Fruit fly (Drosophila melanogaster) whole organism, embryonic: Measurements from ENCODE around the gene CG46307.

Experiments
- B-H2 ChIP-seq: fragments of 200-800 bp; sonication (Bioruptor generic); optimal IDR thresholded peaks from 2 replicates; lab custom pipeline; 2018; ENCODE audit warnings: missing biosample characterization, mild to moderate bottlenecking, missing genetic modification characterization
- CG10979 ChIP-seq: fragments of 200-800 bp; sonication (Bioruptor generic); optimal IDR thresholded peaks from 2 replicates; lab custom pipeline; 2018; ENCODE audit warnings: missing biosample characterization, mild to moderate bottlenecking, missing genetic modification characterization, moderate library complexity
- CG11247 ChIP-seq: fragments of 200-800 bp; sonication (Bioruptor generic); IDR thresholded peaks from 2 replicates; pipeline ENCODE4 v1.3.6; 2022; ENCODE audit warnings: missing biosample characterization, missing genetic modification characterization
- CG12071 ChIP-seq: fragments of 200-800 bp; sonication (Bioruptor generic); optimal IDR thresholded peaks from 3 replicates; lab custom pipeline; 2018; ENCODE audit warnings: missing biosample characterization, mild to moderate bottlenecking, missing genetic modification characterization
- CG14860 ChIP-seq: fragments of 200-800 bp; sonication (Bioruptor generic); IDR thresholded peaks from 3 replicates; pipeline ENCODE4 v1.3.6; 2022; ENCODE audit warnings: missing biosample characterization, missing genetic modification characterization; ENCODE audit not compliant: partially characterized antibody
- CG15514 ChIP-seq: fragments of 200-800 bp; sonication (Bioruptor generic); optimal IDR thresholded peaks from 3 replicates; lab custom pipeline; 2017; ENCODE audit warnings: missing biosample characterization, missing genetic modification characterization, mild to moderate bottlenecking, moderate library complexity, missing genetic modification reagents
- CG15696 ChIP-seq: fragments of 200-800 bp; sonication (Bioruptor generic); optimal IDR thresholded peaks from 2 replicates; lab custom pipeline; 2019; ENCODE audit warnings: missing biosample characterization, mild to moderate bottlenecking, missing genetic modification characterization, moderate library complexity
- CG31365 ChIP-seq: fragments of 200-800 bp; sonication (Bioruptor generic); optimal IDR thresholded peaks from 2 replicates; lab custom pipeline; 2018; ENCODE audit warnings: missing biosample characterization, mild to moderate bottlenecking, missing genetic modification characterization
- CG3995 ChIP-seq: fragments of 200-800 bp; sonication (Bioruptor generic); optimal IDR thresholded peaks from 3 replicates; lab custom pipeline; 2016; ENCODE audit warnings: missing biosample characterization, missing genetic modification characterization
- CG4820 ChIP-seq: fragments of 200-800 bp; sonication (Bioruptor generic); optimal IDR thresholded peaks from 3 replicates; lab custom pipeline; 2016; ENCODE audit warnings: missing biosample characterization, missing genetic modification characterization
- CG6654 ChIP-seq: fragments of 200-800 bp; sonication (Bioruptor generic); optimal IDR thresholded peaks from 2 replicates; lab custom pipeline; 2017; ENCODE audit warnings: missing biosample characterization, mild to moderate bottlenecking, missing genetic modification characterization
- CG6689 ChIP-seq: fragments of 200-800 bp; sonication (Bioruptor generic); IDR thresholded peaks from 2 replicates; pipeline ENCODE4 v1.3.6; 2022; ENCODE audit warnings: missing biosample characterization, missing genetic modification characterization
- CG6854 ChIP-seq: fragments of 200-800 bp; sonication (Bioruptor generic); optimal IDR thresholded peaks from 3 replicates; lab custom pipeline; 2017; ENCODE audit warnings: missing biosample characterization, mild to moderate bottlenecking, missing genetic modification characterization
- CG8924 ChIP-seq: fragments of 200-800 bp; optimal IDR thresholded peaks from 3 replicates; lab custom pipeline; 2019; ENCODE audit warnings: missing biosample characterization, mild to moderate bottlenecking, missing genetic modification characterization, moderate library complexity
- CG8944 ChIP-seq: fragments of 200-800 bp; sonication (Bioruptor generic); optimal IDR thresholded peaks from 3 replicates; lab custom pipeline; 2016; ENCODE audit warnings: missing biosample characterization, missing genetic modification characterization
- CHES-1-like ChIP-seq: fragments of 200-800 bp; sonication (Bioruptor generic); optimal IDR thresholded peaks from 2 replicates; lab custom pipeline; 2016; ENCODE audit warnings: missing biosample characterization, missing genetic modification characterization
- Dad ChIP-seq: fragments of 200-800 bp; sonication (Bioruptor generic); optimal IDR thresholded peaks from 3 replicates; lab custom pipeline; 2016; ENCODE audit warnings: missing biosample characterization, missing genetic modification characterization
- Dip3 ChIP-seq: fragments of 200-800 bp; sonication (Bioruptor generic); optimal IDR thresholded peaks from 3 replicates; lab custom pipeline; 2016; ENCODE audit warnings: missing biosample characterization, missing genetic modification characterization
- E2f2 ChIP-seq: fragments of 200-800 bp; sonication (Bioruptor generic); IDR thresholded peaks from 2 replicates; pipeline ENCODE4 v1.3.6; 2022; ENCODE audit warnings: missing biosample characterization, missing genetic modification characterization
- GATAe ChIP-seq: fragments of 200-800 bp; sonication (Bioruptor generic); conservative IDR thresholded peaks from 2 replicates; pipeline ENCODE4 v1.3.6; 2022; ENCODE audit warnings: missing biosample characterization, missing genetic modification characterization
- HHEX ChIP-seq: fragments of 200-800 bp; sonication (Bioruptor generic); optimal IDR thresholded peaks from 3 replicates; lab custom pipeline; 2017; ENCODE audit warnings: missing biosample characterization, mild to moderate bottlenecking, missing genetic modification characterization, missing genetic modification reagents
- HLH54F ChIP-seq: fragments of 200-800 bp; sonication (Bioruptor generic); optimal IDR thresholded peaks from 3 replicates; lab custom pipeline; 2016; ENCODE audit warnings: missing biosample characterization, missing genetic modification characterization
- Jarid2 ChIP-seq: fragments of 200-800 bp; sonication (Bioruptor generic); optimal IDR thresholded peaks from 3 replicates; lab custom pipeline; 2017; ENCODE audit warnings: mild to moderate bottlenecking, missing biosample characterization, missing genetic modification reagents, missing genetic modification characterization
- Med ChIP-seq: fragments of 200-800 bp; sonication (Bioruptor generic); peaks from one replicate; lab custom pipeline; 2016; ENCODE audit warnings: missing biosample characterization, missing genetic modification characterization, mild to moderate bottlenecking, inconsistent platforms, moderate library complexity
- Ptx1 ChIP-seq: fragments of 200-800 bp; sonication (Bioruptor generic); IDR thresholded peaks from 2 replicates; pipeline ENCODE4 v1.3.6; 2022; ENCODE audit warnings: missing biosample characterization, missing genetic modification characterization
- Ssrp ChIP-seq: fragments of 200-800 bp; sonication (Bioruptor generic); optimal IDR thresholded peaks from 2 replicates; lab custom pipeline; 2018; ENCODE audit warnings: missing biosample characterization, mild to moderate bottlenecking, missing genetic modification characterization, moderate library complexity
- TFAM ChIP-seq: fragments of 200-800 bp; sonication (Bioruptor generic); optimal IDR thresholded peaks from 2 replicates; lab custom pipeline; 2017; ENCODE audit warnings: missing biosample characterization, missing genetic modification characterization, inconsistent platforms
- Xrp1 ChIP-seq: fragments of 200-800 bp; sonication (Bioruptor generic); IDR thresholded peaks from 2 replicates; pipeline ENCODE4 v1.3.6; 2022; ENCODE audit warnings: missing biosample characterization, missing genetic modification characterization
- YL-1 ChIP-seq: fragments of 200-800 bp; sonication (Bioruptor generic); optimal IDR thresholded peaks from 3 replicates; lab custom pipeline; 2017; ENCODE audit warnings: missing biosample characterization, mild to moderate bottlenecking, missing genetic modification characterization
- abd-A ChIP-seq: fragments of 200-800 bp; sonication (Bioruptor generic); optimal IDR thresholded peaks from 3 replicates; lab custom pipeline; 2019; ENCODE audit warnings: missing biosample characterization, mild to moderate bottlenecking, missing genetic modification characterization, moderate library complexity
- br ChIP-seq: fragments of >200 bp; optimal IDR thresholded peaks from 2 replicates; lab custom pipeline; 2017
- btn ChIP-seq: fragments of 200-800 bp; sonication (Bioruptor generic); optimal IDR thresholded peaks from 2 replicates; lab custom pipeline; 2016; ENCODE audit warnings: missing biosample characterization, missing genetic modification characterization
- cas ChIP-seq: fragments of 200-800 bp; sonication (Bioruptor generic); IDR thresholded peaks from 2 replicates; pipeline ENCODE4 v1.3.6; 2022; ENCODE audit warnings: missing biosample characterization, missing genetic modification characterization
- cwo ChIP-seq: fragments of 200-800 bp; sonication (Bioruptor generic); optimal IDR thresholded peaks from 3 replicates; lab custom pipeline; 2017; ENCODE audit warnings: missing biosample characterization, missing genetic modification characterization, mild to moderate bottlenecking, moderate library complexity, missing genetic modification reagents
- dm ChIP-seq: fragments of 200-800 bp; sonication (Bioruptor generic); optimal IDR thresholded peaks from 3 replicates; lab custom pipeline; 2016; ENCODE audit warnings: missing biosample characterization, missing genetic modification characterization
- grn ChIP-seq: fragments of 200-800 bp; sonication (Bioruptor generic); optimal IDR thresholded peaks from 3 replicates; lab custom pipeline; 2017; ENCODE audit warnings: missing biosample characterization, missing genetic modification characterization
- gro ChIP-seq: fragments of 200-800 bp; sonication (Bioruptor generic); optimal IDR thresholded peaks from 2 replicates; lab custom pipeline; 2016; ENCODE audit warnings: missing biosample characterization, missing genetic modification characterization
- h ChIP-seq: fragments of >200 bp; optimal IDR thresholded peaks from 2 replicates; lab custom pipeline; 2017
- lov ChIP-seq, 2 experiments: fragments of 200-800 bp in 1 of 2; fragments of >200 bp in 1 of 2; sonication (Bioruptor generic) in 1 of 2; IDR thresholded peaks in 1 of 2; optimal IDR thresholded peaks in 1 of 2; 2 replicates in 1 of 2; 3 replicates in 1 of 2; pipeline versions ENCODE4 v1.3.6 to Lab custom; 2017 to 2022; ENCODE audit warnings: missing biosample characterization in 1 of 2, missing genetic modification characterization in 1 of 2
- mld ChIP-seq: fragments of 200-800 bp; sonication (Bioruptor generic); IDR thresholded peaks from 3 replicates; pipeline ENCODE4 v1.3.6; 2022; ENCODE audit warnings: missing biosample characterization, missing genetic modification characterization; ENCODE audit not compliant: partially characterized antibody
- nerfin-2 ChIP-seq: fragments of 200-800 bp; sonication (Bioruptor generic); IDR thresholded peaks from 2 replicates; pipeline ENCODE4 v1.3.6; 2022; ENCODE audit warnings: missing biosample characterization, missing genetic modification characterization; ENCODE audit not compliant: partially characterized antibody
- nom ChIP-seq: fragments of 200-800 bp; sonication (Bioruptor generic); optimal IDR thresholded peaks from 2 replicates; lab custom pipeline; 2017; ENCODE audit warnings: missing biosample characterization, missing genetic modification characterization, mild to moderate bottlenecking, moderate library complexity, missing genetic modification reagents
- phol ChIP-seq: fragments of 200-800 bp; sonication (Bioruptor generic); optimal IDR thresholded peaks from 3 replicates; lab custom pipeline; 2018; ENCODE audit warnings: missing biosample characterization, mild to moderate bottlenecking, missing genetic modification characterization, moderate library complexity
- ranshi ChIP-seq: fragments of 200-800 bp; sonication (Bioruptor generic); IDR thresholded peaks from 2 replicates; pipeline ENCODE4 v1.3.6; 2022; ENCODE audit warnings: missing biosample characterization, missing genetic modification characterization
- sc ChIP-seq, 3 experiments: fragments of >200 bp in 2 of 3; fragments of 200-800 bp in 1 of 3; sonication (Bioruptor generic) in 1 of 3; optimal IDR thresholded peaks; 2 replicates in 2 of 3; 3 replicates in 1 of 3; lab custom pipeline; 2017; ENCODE audit warnings: mild to moderate bottlenecking in 1 of 3, missing biosample characterization in 1 of 3, missing genetic modification characterization in 1 of 3, missing genetic modification reagents in 1 of 3
- sim ChIP-seq: fragments of 200-800 bp; sonication (Bioruptor generic); IDR thresholded peaks from 2 replicates; pipeline ENCODE4 v1.3.6; 2022; ENCODE audit warnings: missing biosample characterization, missing genetic modification characterization
- trem ChIP-seq: fragments of 200-800 bp; optimal IDR thresholded peaks from 3 replicates; lab custom pipeline; 2019; ENCODE audit warnings: missing biosample characterization, mild to moderate bottlenecking, missing genetic modification characterization, moderate library complexity
- tx ChIP-seq: fragments of 200-800 bp; sonication (Bioruptor generic); optimal IDR thresholded peaks from 2 replicates; lab custom pipeline; 2016; ENCODE audit warnings: missing biosample characterization, missing genetic modification characterization
- vnd ChIP-seq: fragments of 200-800 bp; sonication (Bioruptor generic); IDR thresholded peaks from 3 replicates; pipeline ENCODE4 v1.3.6; 2022; ENCODE audit warnings: missing biosample characterization, missing genetic modification characterization; ENCODE audit not compliant: partially characterized antibody
- yki ChIP-seq: fragments of >200 bp; optimal IDR thresholded peaks from 3 replicates; lab custom pipeline; 2018

CG46307 gene

DNA sequence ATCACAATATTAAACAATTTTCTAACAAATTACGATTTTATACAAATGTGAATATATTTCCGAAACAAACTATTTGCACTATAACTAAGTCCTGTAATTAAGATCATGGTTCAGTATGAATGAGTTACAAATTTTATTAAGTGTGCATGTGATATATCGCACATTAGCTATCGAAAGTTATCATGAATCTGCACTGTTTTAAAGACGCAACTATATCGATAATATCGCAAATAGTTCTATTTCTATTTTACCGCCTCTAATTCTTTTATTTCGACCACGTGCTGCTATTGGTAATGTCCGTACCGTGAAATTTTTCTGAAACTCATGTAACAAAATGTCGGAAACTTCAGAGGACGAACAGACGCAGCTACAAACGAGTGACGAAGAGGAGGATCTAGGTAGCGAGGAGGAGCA, 38.6 kb downstream of the CG46307 start, which contains the start of gene pths (continued):
- TF ChIP-seq CG8944 (GFP tag; lab: Kevin White, UChicago) (peak; percentile 59), sim (GFP tag; lab: Robert Waterston, UW) (no peak), Xrp1 (GFP tag; lab: Robert Waterston, UW) (peak; percentile 36; the same call in 1 of the 2 replicates), sc (optimal IDR thresholded peaks at IDR 0.05; lab: Kevin White, UChicago) (no peak), sc (GFP tag; optimal IDR thresholded peaks at IDR 0.05; lab: Kevin White, UChicago) (no peak), Ssrp (tag; lab: Kevin White, UChicago) (peak; percentile 18), Dip3 (GFP tag; lab: Kevin White, UChicago) (peak; percentile 41), CG8924 (tag; lab: Kevin White, UChicago) (peak; percentile 15), mld (no peak; the same call in 2 of the 3 replicates), dm (GFP tag; lab: Kevin White, UChicago) (peak; percentile 97), CG6654 (no peak), trem (tag; lab: Kevin White, UChicago) (peak; percentile 61), CG15696 (tag; lab: Kevin White, UChicago) (peak; percentile 42), tx (GFP tag; lab: Kevin White, UChicago) (peak; percentile 29), vnd (peak; percentile 70), lov (optimal IDR thresholded peaks at IDR 0.05; lab: Kevin White, UChicago) (no peak), lov (GFP tag; IDR thresholded peaks at IDR 0.05; lab: Robert Waterston, UW) (no peak), CHES-1-like (GFP tag; lab: Kevin White, UChicago) (peak; percentile 65), GATAe (GFP tag; lab: Robert Waterston, UW) (no peak), CG3995 (peak; percentile 33), CG11247 (GFP tag; lab: Robert Waterston, UW) (0 out of 2 replicates have a peak, but pooled peaks have one; percentile 60), B-H2 (no peak), Med (GFP tag; lab: Kevin White, UChicago) (peak; percentile 84), Dad (GFP tag; lab: Kevin White, UChicago) (no peak), CG4820 (GFP tag; lab: Kevin White, UChicago) (peak; percentile 50), CG14860 (GFP tag; lab: Robert Waterston, UW) (peak; percentile 57; the same call in 2 of the 3 replicates), HHEX (GFP tag; lab: Kevin White, UChicago) (no peak), cwo (GFP tag; lab: Kevin White, UChicago) (no peak), CG6689 (GFP tag; lab: Robert Waterston, UW) (peak; percentile 50; the same call in 1 of the 2 replicates), Ptx1 (GFP tag; lab: Robert Waterston, UW) (peak; percentile 70), E2f2 (GFP tag; lab: Robert Waterston, UW) (peak; percentile 10; the same call in 1 of the 2 replicates), nom (GFP tag; lab: Kevin White, UChicago) (no peak), nerfin-2 (GFP tag; lab: Robert Waterston, UW) (peak; percentile 74), CG10979 (tag; lab: Kevin White, UChicago) (no peak), yki (lab: Kevin White, UChicago) (no peak), CG6854 (GFP tag; lab: Kevin White, UChicago) (no peak), HLH54F (GFP tag; lab: Kevin White, UChicago) (peak; percentile 60), CG12071 (no peak), gro (GFP tag; lab: Kevin White, UChicago) (no peak), abd-A (no peak), btn (GFP tag; lab: Kevin White, UChicago) (no peak), YL-1 (peak; percentile 60), Jarid2 (GFP tag; lab: Kevin White, UChicago) (no peak), CG15514 (GFP tag; lab: Kevin White, UChicago) (peak; percentile 72), ranshi (GFP tag; lab: Robert Waterston, UW) (0 out of 2 replicates have a peak, but pooled peaks have one; percentile 41), br (lab: Kevin White, UChicago) (no peak), CG31365 (tag; lab: Kevin White, UChicago) (no peak), TFAM (no peak), h (lab: Kevin White, UChicago) (no peak), phol (peak; percentile 67), cas (GFP tag; lab: Robert Waterston, UW) (no peak), grn (GFP tag; lab: Kevin White, UChicago) (peak; percentile 45)
